Worm (Caenorhabditis elegans) whole organism, young adult: ENCODE measurements around the gene srj-26.

ENCODE experiments used
- B0035.1 ChIP-seq: sonication (generic microtip); optimal IDR thresholded peaks from 2 replicates; lab custom pipeline; 2016; ENCODE audit warnings: missing genetic modification characterization, mild to moderate bottlenecking, missing compliant biosample characterization, missing genotype, missing genetic modification reagents
- C06A6.2 ChIP-seq: fragments of 200-800 bp; sonication (Bioruptor generic); conservative IDR thresholded peaks from 2 replicates; pipeline ENCODE4 v1.3.6; 2022; ENCODE audit warnings: missing genetic modification characterization, missing compliant biosample characterization
- D2030.7 ChIP-seq: fragments of 200-800 bp; sonication (Bioruptor generic); IDR thresholded peaks from 2 replicates; pipeline ENCODE4 v1.3.6; 2022; ENCODE audit warnings: missing genetic modification reagents, missing genetic modification characterization, missing compliant biosample characterization
- F22D6.2 ChIP-seq: sonication (generic microtip); optimal IDR thresholded peaks from 2 replicates; lab custom pipeline; 2016; ENCODE audit warnings: mild to moderate bottlenecking, missing genetic modification characterization, missing compliant biosample characterization
- F23B12.7 ChIP-seq: sonication (generic microtip); optimal IDR thresholded peaks from 2 replicates; lab custom pipeline; 2017; ENCODE audit warnings: missing genetic modification characterization, mild to moderate bottlenecking, missing compliant biosample characterization, antibody characterized with exemption, moderate library complexity; ENCODE audit not compliant: insufficient read depth
- F55B11.4 ChIP-seq: sonication (generic microtip); optimal IDR thresholded peaks from 2 replicates; lab custom pipeline; 2016; ENCODE audit warnings: missing compliant biosample characterization, missing genetic modification characterization, borderline replicate concordance; ENCODE audit not compliant: insufficient read depth
- K12H6.12 ChIP-seq: fragments of 200-800 bp; sonication (Bioruptor generic); optimal IDR thresholded peaks from 2 replicates; lab custom pipeline; 2018; ENCODE audit warnings: mild to moderate bottlenecking, missing genetic modification characterization, missing compliant biosample characterization
- Y53F4B.3 ChIP-seq: fragments of 200-800 bp; sonication (Bioruptor generic); IDR thresholded peaks from 2 replicates; pipeline ENCODE4 v1.3.6; 2022; ENCODE audit warnings: missing genetic modification reagents, missing genetic modification characterization, missing compliant biosample characterization
- Y53G8AR.9 ChIP-seq: fragments of 200-800 bp; sonication (Bioruptor generic); conservative IDR thresholded peaks from 2 replicates; pipeline ENCODE4 v1.3.6; 2022; ENCODE audit warnings: missing genetic modification reagents, missing genetic modification characterization, missing compliant biosample characterization
- ZK185.1 ChIP-seq: sonication (generic microtip); optimal IDR thresholded peaks from 2 replicates; lab custom pipeline; 2016; ENCODE audit warnings: mild to moderate bottlenecking, missing genetic modification characterization, missing compliant biosample characterization; ENCODE audit not compliant: poor library complexity, severe bottlenecking
- akir-1 ChIP-seq: fragments of 200-800 bp; sonication (Bioruptor generic); optimal IDR thresholded peaks from 2 replicates; lab custom pipeline; 2018; ENCODE audit warnings: mild to moderate bottlenecking, missing genetic modification characterization, moderate library complexity, missing compliant biosample characterization
- aptf-2 ChIP-seq: fragments of 200-800 bp; sonication (Bioruptor generic); conservative IDR thresholded peaks from 2 replicates; pipeline ENCODE4 v1.3.6; 2022; ENCODE audit warnings: missing genetic modification reagents, missing genetic modification characterization, missing compliant biosample characterization
- attf-3 ChIP-seq: fragments of 200-800 bp; sonication (Bioruptor generic); conservative IDR thresholded peaks from 2 replicates; pipeline ENCODE4 v1.3.6; 2022; ENCODE audit warnings: missing genetic modification reagents, missing genetic modification characterization, missing compliant biosample characterization
- attf-5 ChIP-seq: fragments of 200-800 bp; sonication (Bioruptor generic); optimal IDR thresholded peaks from 2 replicates; lab custom pipeline; 2018; ENCODE audit warnings: mild to moderate bottlenecking, missing genetic modification characterization, missing compliant biosample characterization
- attf-6 ChIP-seq: fragments of 200-800 bp; sonication (Bioruptor generic); IDR thresholded peaks from 2 replicates; pipeline ENCODE4 v1.3.6; 2022; ENCODE audit warnings: missing genetic modification reagents, missing genetic modification characterization, missing compliant biosample characterization
- bed-1 ChIP-seq: fragments of 200-800 bp; sonication (Bioruptor generic); IDR thresholded peaks from 2 replicates; pipeline ENCODE4 v1.3.6; 2022; ENCODE audit warnings: missing genetic modification reagents, missing genetic modification characterization, missing compliant biosample characterization
- cebp-2 ChIP-seq: fragments of 200-800 bp; sonication (Bioruptor generic); IDR thresholded peaks from 2 replicates; pipeline ENCODE4 v1.3.6; 2022; ENCODE audit warnings: missing genetic modification characterization, missing compliant biosample characterization
- chd-7 ChIP-seq: sonication (generic microtip); optimal IDR thresholded peaks from 2 replicates; lab custom pipeline; 2016; ENCODE audit warnings: mild to moderate bottlenecking, missing genetic modification characterization, moderate library complexity, missing compliant biosample characterization
- efl-1 ChIP-seq: fragments of 150-350 bp; optimal IDR thresholded peaks from 2 replicates; lab custom pipeline; 2014; ENCODE audit warnings: missing biosample characterization, missing genetic modification reagents, missing genetic modification characterization
- egrh-3 ChIP-seq: fragments of 200-800 bp; sonication (Bioruptor generic); IDR thresholded peaks from 2 replicates; pipeline ENCODE4 v1.3.6; 2022; ENCODE audit warnings: missing genetic modification reagents, missing genetic modification characterization, missing compliant biosample characterization
- fkh-3 ChIP-seq: sonication (generic microtip); optimal IDR thresholded peaks from 2 replicates; lab custom pipeline; 2016; ENCODE audit warnings: mild to moderate bottlenecking, missing genetic modification characterization, missing compliant biosample characterization
- hsf-1 ChIP-seq: fragments of 200-800 bp; sonication (Bioruptor generic); IDR thresholded peaks from 2 replicates; pipeline ENCODE4 v1.3.6; 2022; ENCODE audit warnings: missing genetic modification reagents, missing genetic modification characterization, missing compliant biosample characterization
- lin-26 ChIP-seq: fragments of 200-800 bp; sonication (Bioruptor generic); IDR thresholded peaks from 2 replicates; pipeline ENCODE4 v1.3.6; 2022; ENCODE audit warnings: missing genetic modification reagents, missing genetic modification characterization, missing compliant biosample characterization
- madf-3 ChIP-seq: fragments of 200-800 bp; sonication (Bioruptor generic); IDR thresholded peaks from 2 replicates; pipeline ENCODE4 v1.3.6; 2022; ENCODE audit warnings: missing genetic modification reagents, missing genetic modification characterization, missing compliant biosample characterization
- madf-6 ChIP-seq: fragments of 200-800 bp; sonication (Bioruptor generic); IDR thresholded peaks from 2 replicates; pipeline ENCODE4 v1.3.6; 2022; ENCODE audit warnings: missing genetic modification reagents, missing genetic modification characterization, missing compliant biosample characterization
- madf-8 ChIP-seq: fragments of 200-800 bp; sonication (Bioruptor generic); conservative IDR thresholded peaks from 2 replicates; pipeline ENCODE4 v1.3.6; 2022; ENCODE audit warnings: missing genetic modification reagents, missing genetic modification characterization, missing compliant biosample characterization
- mcd-1 ChIP-seq: fragments of 200-800 bp; sonication (Bioruptor generic); IDR thresholded peaks from 2 replicates; pipeline ENCODE4 v1.3.6; 2022; ENCODE audit warnings: missing genetic modification reagents, missing genetic modification characterization, missing compliant biosample characterization
- mxl-1 ChIP-seq: sonication (generic microtip); optimal IDR thresholded peaks from 2 replicates; lab custom pipeline; 2016; ENCODE audit warnings: missing genetic modification characterization, missing compliant biosample characterization
- nhr-179 ChIP-seq: sonication (generic microtip); optimal IDR thresholded peaks from 2 replicates; lab custom pipeline; 2016; ENCODE audit warnings: mild to moderate bottlenecking, missing genetic modification characterization, missing compliant biosample characterization
- pha-4 ChIP-seq: fragments of 150-350 bp; sonication (generic microtip); optimal IDR thresholded peaks from 2 replicates; lab custom pipeline; 2014; ENCODE audit warnings: missing biosample characterization, missing genetic modification reagents, missing genetic modification characterization
- tlf-1 ChIP-seq: fragments of 200-800 bp; sonication (Bioruptor generic); optimal IDR thresholded peaks from 2 replicates; lab custom pipeline; 2018; ENCODE audit warnings: mild to moderate bottlenecking, missing genetic modification characterization, missing compliant biosample characterization
- unc-62 ChIP-seq: fragments of 150-350 bp; optimal IDR thresholded peaks from 2 replicates; lab custom pipeline; 2014; ENCODE audit warnings: missing biosample characterization, missing genetic modification reagents, missing genetic modification characterization
- zfh-2 ChIP-seq: fragments of 200-800 bp; sonication (Bioruptor generic); conservative IDR thresholded peaks from 2 replicates; pipeline ENCODE4 v1.3.6; 2022; ENCODE audit warnings: missing genetic modification reagents, missing genetic modification characterization, missing compliant biosample characterization
- ztf-28 ChIP-seq: fragments of 200-800 bp; sonication (Bioruptor generic); IDR thresholded peaks from 2 replicates; pipeline ENCODE4 v1.3.6; 2022; ENCODE audit warnings: missing genetic modification reagents, missing genetic modification characterization, missing compliant biosample characterization
- ztf-3 ChIP-seq: fragments of 200-800 bp; sonication (Bioruptor generic); optimal IDR thresholded peaks from 2 replicates; lab custom pipeline; 2018; ENCODE audit warnings: mild to moderate bottlenecking, missing genetic modification characterization, missing compliant biosample characterization
- ztf-6 ChIP-seq: fragments of 200-800 bp; sonication (Bioruptor generic); IDR thresholded peaks from 2 replicates; pipeline ENCODE4 v1.3.6; 2022; ENCODE audit warnings: missing genetic modification reagents, missing genetic modification characterization, missing compliant biosample characterization

The srj-26 gene

ce11 chrV:18415878-18416277 is 5.0 kb upstream of the srj-26 start:
- 0 out of 2 replicates have a peak, but pooled peaks have one; percentile 7 for TF ChIP-seq hsf-1 (GFP tag; lab: Robert Waterston, UW)
- TF ChIP-seq egrh-3 (GFP tag; lab: Robert Waterston, UW), result peak; percentile 76; the same call in 1 of the 2 replicates
- TF ChIP-seq zfh-2 (GFP tag; lab: Robert Waterston, UW), result peak; percentile 47; the same call in 1 of the 2 replicates

ce11 chrV:18424471-18424870 is 3.6 kb downstream of the srj-26 start, which contains the start of gene ZK262.4:
Gene ZK262.4, minus strand, starts transcription at chrV:18424571.
- TF ChIP-seq chd-7 (tag; lab: Kevin White, UChicago), result no peak
- TF ChIP-seq hsf-1 (GFP tag; lab: Robert Waterston, UW), result no peak
- TF ChIP-seq B0035.1 (tag; lab: Kevin White, UChicago), result no peak
- no peak for TF ChIP-seq ztf-28 (GFP tag; lab: Robert Waterston, UW)
- TF ChIP-seq zfh-2 (GFP tag; lab: Robert Waterston, UW), result no peak
- no peak for TF ChIP-seq tlf-1
- TF ChIP-seq F55B11.4, result no peak
- no peak for TF ChIP-seq pha-4 (tag; lab: Kevin White, UChicago)
- TF ChIP-seq, all 124 proteins: peak for 0

DNA sequence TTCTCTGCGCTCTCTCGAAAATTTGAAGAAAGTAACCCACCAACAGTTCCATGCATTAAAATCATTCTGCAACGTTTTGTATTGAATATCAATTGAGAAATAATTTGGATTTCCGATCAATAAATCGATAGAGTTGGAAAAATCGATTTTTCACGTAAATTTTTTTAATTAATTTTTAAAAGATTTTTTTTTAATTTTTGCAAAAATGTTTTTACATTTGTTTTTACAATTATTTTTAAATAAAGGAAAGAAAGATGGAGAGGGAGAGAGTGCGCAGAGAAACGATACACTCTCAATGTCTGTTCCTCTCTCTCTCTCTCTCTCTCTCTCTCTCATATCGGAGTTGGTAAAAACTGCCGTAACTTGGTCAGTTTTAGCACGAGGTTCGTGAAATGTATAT is 4.6 kb downstream of the srj-26 start, which contains the start of gene ZK262.19:
Gene ZK262.19 (minus strand): TSS at position 101 of the 400 bp plus-strand sequence.
- no peak for TF ChIP-seq C06A6.2 (GFP tag; lab: Robert Waterston, UW)
- TF ChIP-seq F23B12.7 (tag; lab: Kevin White, UChicago), result no peak
- no peak for TF ChIP-seq bed-1 (GFP tag; lab: Robert Waterston, UW)
- TF ChIP-seq ztf-6 (GFP tag; lab: Robert Waterston, UW), result no peak
- no peak for TF ChIP-seq cebp-2
- TF ChIP-seq fkh-3 (tag; lab: Kevin White, UChicago), result no peak
- TF ChIP-seq nhr-179, result no peak
- TF ChIP-seq lin-26 (GFP tag; lab: Robert Waterston, UW), result no peak
- TF ChIP-seq K12H6.12 (tag; lab: Kevin White, UChicago), result no peak

DNA sequence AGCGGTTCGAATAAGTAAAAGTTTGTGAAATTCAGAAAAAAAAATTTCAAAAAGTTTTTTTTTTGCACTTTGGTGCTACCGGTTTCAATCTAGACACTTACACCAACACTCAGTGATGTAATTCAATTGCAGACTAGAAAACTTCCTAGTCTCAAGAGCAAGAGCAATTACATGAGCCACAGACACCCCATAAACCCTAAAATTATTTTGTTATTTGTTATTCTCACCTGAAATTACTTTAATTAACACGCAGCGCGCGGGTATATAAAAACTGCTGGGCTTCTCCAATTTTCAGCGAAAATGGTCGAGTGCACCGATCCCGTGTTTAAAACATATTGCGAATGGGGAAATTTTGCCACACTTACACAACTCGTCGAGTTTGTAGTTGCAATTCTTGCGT is 5.4 kb downstream of the srj-26 start, which contains the start of gene srw-83:
Gene srw-83 (plus strand): TSS at position 301 of the 400 bp plus-strand sequence.
- TF ChIP-seq attf-3 (GFP tag; lab: Robert Waterston, UW), result no peak
- TF ChIP-seq madf-6 (GFP tag; lab: Robert Waterston, UW), result no peak
- TF ChIP-seq madf-8 (GFP tag; lab: Robert Waterston, UW), result no peak
- TF ChIP-seq ZK185.1 (tag; lab: Kevin White, UChicago), result no peak
- no peak for TF ChIP-seq attf-6 (GFP tag; lab: Robert Waterston, UW)
- TF ChIP-seq efl-1 (GFP tag; lab: Kevin White, UChicago), result no peak
- TF ChIP-seq Y53F4B.3, result no peak
- no peak for TF ChIP-seq D2030.7 (GFP tag; lab: Robert Waterston, UW)
- no peak for TF ChIP-seq ztf-3 (GFP tag; lab: Kevin White, UChicago)
- no peak for TF ChIP-seq egrh-3 (GFP tag; lab: Robert Waterston, UW)
- TF ChIP-seq unc-62, result no peak
- TF ChIP-seq aptf-2, result no peak
- no peak for TF ChIP-seq mxl-1 (tag; lab: Kevin White, UChicago)
- no peak for TF ChIP-seq madf-3 (GFP tag; lab: Robert Waterston, UW)
- no peak for TF ChIP-seq akir-1 (GFP tag; lab: Kevin White, UChicago)

DNA sequence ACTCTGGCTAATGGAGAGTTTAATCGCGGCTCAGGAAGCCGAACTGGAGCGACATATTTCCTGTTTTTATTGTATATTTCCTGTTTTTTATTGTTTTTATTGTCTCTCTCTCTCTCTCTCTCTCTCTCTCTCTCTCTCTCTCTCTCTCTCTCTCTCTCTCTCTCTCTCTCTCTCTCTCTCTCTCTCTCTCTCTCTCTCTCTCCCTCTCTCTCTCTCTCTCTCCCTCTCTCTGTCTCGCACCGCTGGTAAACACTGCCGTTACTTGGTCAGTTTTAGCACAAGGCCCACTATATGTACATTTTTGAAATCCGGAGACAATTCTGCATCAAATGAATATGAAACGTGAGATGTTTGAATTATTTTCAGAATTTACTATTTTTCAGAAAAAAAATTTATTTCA is 9.9 kb downstream of the srj-26 start:
- TF ChIP-seq F22D6.2 (tag; lab: Kevin White, UChicago) (no peak), attf-5 (GFP tag; lab: Kevin White, UChicago) (no peak), mcd-1 (0 out of 2 replicates have a peak, but pooled peaks have one; percentile 12), Y53G8AR.9 (GFP tag; lab: Robert Waterston, UW) (no peak), egrh-3 (GFP tag; lab: Robert Waterston, UW) (peak; percentile 81)
